Worm (Caenorhabditis elegans): ENCODE results near the gene K08F9.3.

The K08F9.3 gene

DNA sequence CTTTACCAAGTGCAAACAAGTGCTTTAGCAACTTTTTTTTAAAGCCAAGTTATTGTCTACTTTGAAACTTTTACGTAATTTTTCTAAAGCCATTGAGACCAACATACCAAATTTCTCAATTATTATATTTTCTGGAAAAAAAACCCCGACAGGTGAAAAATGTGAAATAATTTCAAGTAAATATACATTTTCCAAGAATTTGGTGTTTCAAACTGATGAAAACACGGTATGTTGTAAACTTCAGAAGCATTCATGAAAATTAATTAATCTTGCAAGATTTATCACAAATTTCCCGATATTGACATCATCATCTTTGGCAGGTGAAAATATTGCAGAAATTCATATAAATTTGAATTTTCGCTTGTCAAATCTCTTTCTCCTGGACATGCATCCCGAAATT lies 22.4 kb downstream of the K08F9.3 start, which contains the start of gene srz-11:
Gene srz-11, plus strand, starts transcription at position 386 of the 400 bp plus-strand sequence.
- TF ChIP-seq lin-13 (tag; optimal IDR thresholded peaks at IDR 0.05) (no peak), nhr-2 (tag; optimal IDR thresholded peaks at IDR 0.05) (no peak), ceh-83 (GFP tag; optimal IDR thresholded peaks at IDR 0.05) (no peak), nhr-237 (tag; optimal IDR thresholded peaks at IDR 0.05) (no peak), nhr-12 (tag; optimal IDR thresholded peaks at IDR 0.05) (no peak), ceh-43 (GFP tag; optimal IDR thresholded peaks at IDR 0.05) (no peak), flh-1 (GFP tag; optimal IDR thresholded peaks at IDR 0.05) (no peak), unc-62 (GFP tag; optimal IDR thresholded peaks at IDR 0.05) (no peak), cnd-1 (tag; optimal IDR thresholded peaks at IDR 0.05) (no peak), blmp-1 (tag; optimal IDR thresholded peaks at IDR 0.05) (no peak), mab-5 (tag; optimal IDR thresholded peaks at IDR 0.05) (no peak)

DNA sequence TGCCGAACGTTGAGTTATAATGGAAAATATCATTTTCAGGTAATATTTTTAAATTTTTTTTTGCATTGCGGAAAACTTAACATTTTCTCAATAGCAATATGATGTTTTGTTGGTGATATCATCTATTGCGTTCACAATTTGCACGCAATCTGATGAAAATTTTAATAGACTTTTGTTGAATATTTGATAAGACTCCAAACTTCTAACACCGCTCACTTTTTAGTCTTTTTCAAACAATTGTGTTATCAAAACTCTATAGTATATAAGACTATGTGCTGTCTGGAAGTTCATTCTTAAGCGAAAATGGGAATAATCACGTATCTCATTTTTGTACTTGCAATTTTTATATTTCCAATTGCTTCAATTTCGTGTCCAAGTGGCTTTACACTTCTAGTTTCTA lies 35.1 kb downstream of the K08F9.3 start, which contains the start of gene clec-47:
Gene clec-47, plus strand, starts transcription at position 301 of the 400 bp plus-strand sequence.
- TF ChIP-seq ztf-11 (tag; optimal IDR thresholded peaks at IDR 0.05) (no peak), ceh-43 (GFP tag; optimal IDR thresholded peaks at IDR 0.05) (no peak), nhr-237 (tag; optimal IDR thresholded peaks at IDR 0.05) (no peak), hlh-1 (tag; optimal IDR thresholded peaks at IDR 0.05) (no peak), zip-8 (tag; optimal IDR thresholded peaks at IDR 0.05) (no peak)

DNA sequence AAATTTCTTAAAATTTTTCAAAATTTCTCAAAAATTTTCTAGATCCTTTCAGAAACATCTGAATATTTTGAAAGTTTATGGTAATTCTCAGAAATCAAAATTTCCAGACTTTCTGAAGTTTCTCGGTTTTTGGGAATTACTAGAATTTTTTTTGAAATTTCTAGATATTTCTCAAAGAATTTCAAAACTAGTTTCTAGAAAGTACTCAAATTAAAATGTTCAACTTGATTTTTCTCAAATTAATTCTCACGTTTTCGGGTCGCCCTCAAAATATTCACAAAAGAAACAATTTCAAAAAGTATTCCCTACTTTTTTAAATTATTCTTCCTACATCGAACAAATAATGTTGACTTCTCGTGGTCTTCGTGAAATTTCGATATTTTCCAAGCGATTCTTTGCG lies 39.4 kb downstream of the K08F9.3 start, which contains the start of gene T09F5.10:
Gene T09F5.10, plus strand, starts transcription at position 301 of the 400 bp plus-strand sequence.
- TF ChIP-seq elt-1 (tag; optimal IDR thresholded peaks at IDR 0.05; ENCODE audit: borderline replicate concordance, insufficient read depth) (no peak), ham-2 (GFP tag; optimal IDR thresholded peaks at IDR 0.05) (no peak), pha-4 (tag; optimal IDR thresholded peaks at IDR 0.05) (no peak), elt-3 (tag; optimal IDR thresholded peaks at IDR 0.05) (no peak), sptf-1 (tag; optimal IDR thresholded peaks at IDR 0.05) (no peak), ceh-39 (tag; optimal IDR thresholded peaks at IDR 0.05) (no peak), cnd-1 (tag; optimal IDR thresholded peaks at IDR 0.05) (no peak), lin-32 (GFP tag; optimal IDR thresholded peaks at IDR 0.05) (no peak), hlh-1 (tag; optimal IDR thresholded peaks at IDR 0.05) (no peak), blmp-1 (tag; optimal IDR thresholded peaks at IDR 0.05) (no peak), ces-1 (GFP tag; optimal IDR thresholded peaks at IDR 0.05) (no peak), mls-2 (tag; optimal IDR thresholded peaks at IDR 0.05) (no peak), sem-2 (GFP tag; optimal IDR thresholded peaks at IDR 0.05) (no peak), nhr-2 (tag; optimal IDR thresholded peaks at IDR 0.05) (no peak), ztf-11 (tag; optimal IDR thresholded peaks at IDR 0.05) (no peak)

DNA sequence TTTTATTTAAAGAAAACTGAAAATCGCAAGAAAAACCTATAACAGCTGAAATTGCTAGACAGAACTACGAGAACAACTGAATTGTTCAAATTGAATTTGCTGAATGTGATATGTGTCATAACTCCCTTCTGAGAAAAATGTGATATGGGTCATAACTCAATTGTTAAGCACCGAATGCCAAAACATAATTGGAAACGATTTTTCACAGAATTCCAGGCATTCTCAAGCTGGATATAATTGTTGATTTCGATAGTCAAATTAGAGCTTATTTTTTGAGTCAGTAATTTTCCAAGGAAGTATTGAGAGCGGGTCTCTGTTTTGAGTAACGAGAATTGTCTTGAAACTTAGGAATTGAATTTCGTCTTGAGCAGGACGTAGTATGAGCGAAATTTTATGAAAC lies 41.6 kb downstream of the K08F9.3 start:
- no peak for TF ChIP-seq snpc-4 (tag; optimal IDR thresholded peaks at IDR 0.05)
- TF ChIP-seq ceh-83 (GFP tag; optimal IDR thresholded peaks at IDR 0.05): no peak
- no peak for TF ChIP-seq lin-13 (tag; optimal IDR thresholded peaks at IDR 0.05)
- no peak for TF ChIP-seq sem-2 (GFP tag; optimal IDR thresholded peaks at IDR 0.05)
- no peak for TF ChIP-seq cnd-1 (tag; optimal IDR thresholded peaks at IDR 0.05)
- no peak for TF ChIP-seq lin-32 (GFP tag; optimal IDR thresholded peaks at IDR 0.05)
- no peak for TF ChIP-seq mep-1 (tag; optimal IDR thresholded peaks at IDR 0.05)
- TF ChIP-seq flh-1 (GFP tag; optimal IDR thresholded peaks at IDR 0.05): no peak
- no peak for TF ChIP-seq elt-3 (tag; optimal IDR thresholded peaks at IDR 0.05)
- no peak for TF ChIP-seq nhr-28 (tag; optimal IDR thresholded peaks at IDR 0.05)
- no peak for TF ChIP-seq tbx-8 (GFP tag; optimal IDR thresholded peaks at IDR 0.05)
- TF ChIP-seq ceh-39 (tag; optimal IDR thresholded peaks at IDR 0.05): no peak
- no peak for TF ChIP-seq zip-8 (tag; optimal IDR thresholded peaks at IDR 0.05)
- TF ChIP-seq unc-62 (GFP tag; optimal IDR thresholded peaks at IDR 0.05): no peak

DNA sequence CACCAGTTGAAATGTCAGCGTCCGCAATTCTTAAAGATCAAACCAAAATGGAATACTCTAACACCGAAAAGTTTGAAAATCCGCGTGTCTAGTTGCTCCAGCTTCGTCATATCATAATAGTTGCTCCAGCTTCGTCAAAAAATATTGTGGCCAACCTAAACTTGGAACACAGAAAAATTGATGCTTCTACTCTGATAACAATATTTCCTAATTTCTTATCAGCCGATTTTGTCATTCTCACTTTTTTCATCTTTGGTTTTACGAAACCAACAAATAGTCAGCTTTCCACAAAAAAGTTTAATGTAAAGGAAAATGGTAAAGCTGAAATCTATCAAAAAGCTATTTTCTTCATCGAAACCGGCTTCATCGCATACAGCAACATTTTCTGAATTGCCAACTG lies 42.1 kb downstream of the K08F9.3 start, which contains the start of gene fbxa-84:
Gene fbxa-84, plus strand, starts transcription at position 34 of the 400 bp plus-strand sequence.
- TF ChIP-seq hlh-1 (tag; optimal IDR thresholded peaks at IDR 0.05) (no peak), nhr-2 (tag; optimal IDR thresholded peaks at IDR 0.05) (no peak), nhr-76 (tag; optimal IDR thresholded peaks at IDR 0.05) (no peak), pha-4 (tag; optimal IDR thresholded peaks at IDR 0.05) (no peak), lin-13 (tag; optimal IDR thresholded peaks at IDR 0.05) (no peak), sptf-1 (tag; optimal IDR thresholded peaks at IDR 0.05) (no peak), ham-2 (GFP tag; optimal IDR thresholded peaks at IDR 0.05) (no peak), unc-39 (tag; optimal IDR thresholded peaks at IDR 0.05) (no peak), ceh-43 (GFP tag; optimal IDR thresholded peaks at IDR 0.05) (no peak), ceh-39 (tag; optimal IDR thresholded peaks at IDR 0.05) (no peak), elt-1 (tag; optimal IDR thresholded peaks at IDR 0.05; ENCODE audit: borderline replicate concordance, insufficient read depth) (no peak), tbx-8 (GFP tag; optimal IDR thresholded peaks at IDR 0.05) (no peak)
